Worm (Caenorhabditis elegans): ENCODE results near the gene ZC416.2.

- TF ChIP-seq sea-1 (GFP tag; conservative IDR thresholded peaks at IDR 0.05) (no peak), flt-1 (GFP tag; IDR thresholded peaks at IDR 0.05) (no peak), ets-7 (tag; optimal IDR thresholded peaks at IDR 0.05) (no peak), aly-1 (tag; optimal IDR thresholded peaks at IDR 0.05) (no peak), ceh-13 (GFP tag; optimal IDR thresholded peaks at IDR 0.05) (no peak), tra-4 (tag; optimal IDR thresholded peaks at IDR 0.05) (no peak), scrt-1 (GFP tag; IDR thresholded peaks at IDR 0.05) (no peak)
Measured at ce11 chrIV:3632475-3632874, 944 bp upstream of the ZC416.2 start.
